Fruit fly (Drosophila melanogaster): ENCODE data around the gene sun.

sun gene

DNA sequence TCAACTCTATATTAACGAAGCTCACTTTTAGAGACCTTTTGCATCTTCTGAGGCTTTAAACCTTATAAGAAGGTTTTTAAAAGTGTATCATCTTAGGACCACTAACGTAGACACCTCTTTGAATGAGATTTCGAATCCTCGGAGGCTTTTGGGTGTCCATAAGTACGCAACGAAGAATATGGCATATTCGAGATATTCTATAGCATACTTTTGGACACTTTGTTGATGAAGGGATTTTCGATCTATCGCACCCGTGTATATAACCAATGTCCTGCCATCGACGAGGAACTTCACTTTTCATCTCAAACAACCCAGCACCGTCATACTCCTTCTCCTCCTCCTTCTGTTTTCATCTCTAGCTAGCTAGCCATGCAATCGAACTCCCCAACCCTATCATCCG lies 26.7 kb downstream of the sun start:
- TF ChIP-seq tj (GFP tag; optimal IDR thresholded peaks at IDR 0.05): no peak
- TF ChIP-seq bab1 (GFP tag; optimal IDR thresholded peaks at IDR 0.05): no peak
- no peak for TF ChIP-seq CG5204 (GFP tag; optimal IDR thresholded peaks at IDR 0.05)
- no peak for TF ChIP-seq CG1620 (GFP tag; optimal IDR thresholded peaks at IDR 0.05)
- TF ChIP-seq CG12768 (GFP tag; optimal IDR thresholded peaks at IDR 0.05): no peak
- no peak for TF ChIP-seq Hr96 (GFP tag; optimal IDR thresholded peaks at IDR 0.05)
- TF ChIP-seq toe (GFP tag; optimal IDR thresholded peaks at IDR 0.05): no peak
- no peak for TF ChIP-seq ovo (GFP tag; optimal IDR thresholded peaks at IDR 0.05)
- TF ChIP-seq CG7101 (tag; optimal IDR thresholded peaks at IDR 0.05): no peak
- no peak for TF ChIP-seq kay (GFP tag; ENCODE audit: borderline replicate concordance)
- no peak for TF ChIP-seq Crg-1 (GFP tag; optimal IDR thresholded peaks at IDR 0.05)
- TF ChIP-seq CG14711 (tag; optimal IDR thresholded peaks at IDR 0.05): no peak
- TF ChIP-seq CG11617 (GFP tag; optimal IDR thresholded peaks at IDR 0.05): no peak

DNA sequence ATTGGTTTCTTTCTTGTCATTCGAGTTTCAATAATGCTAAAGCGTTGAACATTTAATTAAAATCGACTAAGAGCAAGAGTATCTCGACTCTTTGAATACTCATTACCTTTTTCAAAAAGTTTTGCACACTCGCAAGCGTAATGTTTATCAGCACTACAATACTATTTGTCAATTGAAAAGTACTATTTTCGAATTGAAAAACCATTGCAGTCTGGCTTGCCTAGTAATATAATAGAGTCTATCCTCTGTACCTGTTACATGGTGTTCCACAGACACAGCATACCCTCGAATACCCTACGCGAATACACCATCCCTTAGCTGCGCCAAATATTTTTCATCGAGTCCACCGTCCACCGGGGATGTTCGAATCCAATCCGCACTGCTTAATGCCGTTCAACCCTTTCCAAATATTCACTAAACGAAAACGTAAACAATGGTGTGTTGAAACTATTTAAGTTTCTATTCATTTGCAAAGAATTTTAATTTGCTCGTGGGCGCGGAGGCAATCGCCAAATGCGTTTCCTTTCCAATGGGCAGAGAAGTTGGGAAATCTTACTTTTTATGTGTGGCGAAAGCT lies 30.4 kb downstream of the sun start:
- TF ChIP-seq Clk (GFP tag; optimal IDR thresholded peaks at IDR 0.05) (no peak), cnc (optimal IDR thresholded peaks at IDR 0.05) (no peak), pad (GFP tag; optimal IDR thresholded peaks at IDR 0.05) (no peak), CG7045 (GFP tag; optimal IDR thresholded peaks at IDR 0.05) (no peak), CG14711 (tag; optimal IDR thresholded peaks at IDR 0.05) (no peak), CG5204 (GFP tag; optimal IDR thresholded peaks at IDR 0.05) (no peak), CG7101 (tag; optimal IDR thresholded peaks at IDR 0.05) (no peak), ovo (GFP tag; optimal IDR thresholded peaks at IDR 0.05) (no peak), CG12768 (GFP tag; optimal IDR thresholded peaks at IDR 0.05) (no peak), bab1 (GFP tag; optimal IDR thresholded peaks at IDR 0.05) (no peak), Crg-1 (GFP tag; optimal IDR thresholded peaks at IDR 0.05) (no peak), cic (GFP tag; optimal IDR thresholded peaks at IDR 0.05) (no peak), Mnt (GFP tag; optimal IDR thresholded peaks at IDR 0.05) (no peak), CG1620 (GFP tag; optimal IDR thresholded peaks at IDR 0.05) (no peak), CG11617 (GFP tag; optimal IDR thresholded peaks at IDR 0.05) (no peak), tj (GFP tag; optimal IDR thresholded peaks at IDR 0.05) (no peak), kay (GFP tag; ENCODE audit: borderline replicate concordance) (no peak), CG33017 (tag; optimal IDR thresholded peaks at IDR 0.05) (no peak), Hr96 (GFP tag; optimal IDR thresholded peaks at IDR 0.05) (no peak), toe (GFP tag; optimal IDR thresholded peaks at IDR 0.05) (no peak)

DNA sequence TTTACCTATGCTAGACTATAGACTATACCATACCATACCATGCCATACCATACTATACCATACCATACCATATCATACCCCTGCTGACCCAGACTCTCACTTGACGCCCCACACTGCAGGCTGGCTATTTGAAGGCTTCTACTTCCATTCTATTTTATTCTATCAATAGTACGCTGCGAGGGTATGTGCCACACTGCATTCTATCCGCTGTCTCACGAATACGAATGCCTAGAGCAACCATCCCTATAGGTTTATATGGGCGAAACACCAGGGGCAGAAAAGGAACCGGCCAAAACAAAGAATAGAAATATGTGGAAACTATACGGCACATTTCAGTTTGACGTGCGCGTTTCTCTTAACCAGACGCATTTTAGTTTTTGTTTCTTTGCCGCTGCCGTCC lies 31.2 kb downstream of the sun start:
- TF ChIP-seq tj (GFP tag; optimal IDR thresholded peaks at IDR 0.05): no peak
- TF ChIP-seq bab1 (GFP tag; optimal IDR thresholded peaks at IDR 0.05): no peak
- TF ChIP-seq Mnt (GFP tag; optimal IDR thresholded peaks at IDR 0.05): no peak
- TF ChIP-seq CG12768 (GFP tag; optimal IDR thresholded peaks at IDR 0.05): no peak
- TF ChIP-seq CG33017 (tag; optimal IDR thresholded peaks at IDR 0.05): no peak
- no peak for TF ChIP-seq pad (GFP tag; optimal IDR thresholded peaks at IDR 0.05)
- TF ChIP-seq Clk (GFP tag; optimal IDR thresholded peaks at IDR 0.05): no peak

dm6 chrX:15816905-15817304 lies 32.2 kb downstream of the sun start:
- TF ChIP-seq kay (GFP tag; ENCODE audit: borderline replicate concordance) (no peak), bab1 (GFP tag; optimal IDR thresholded peaks at IDR 0.05) (no peak), CG14711 (tag; optimal IDR thresholded peaks at IDR 0.05) (no peak), Mnt (GFP tag; optimal IDR thresholded peaks at IDR 0.05) (no peak), Crg-1 (GFP tag; optimal IDR thresholded peaks at IDR 0.05) (no peak), toe (GFP tag; optimal IDR thresholded peaks at IDR 0.05) (no peak)

dm6 chrX:15816127-15816526 lies 32.9 kb downstream of the sun start:
- TF ChIP-seq CG12768 (GFP tag; optimal IDR thresholded peaks at IDR 0.05) (no peak), Clk (GFP tag; optimal IDR thresholded peaks at IDR 0.05) (no peak), Mnt (GFP tag; optimal IDR thresholded peaks at IDR 0.05) (no peak), CG5204 (GFP tag; optimal IDR thresholded peaks at IDR 0.05) (no peak), CG7101 (tag; optimal IDR thresholded peaks at IDR 0.05) (no peak), Crg-1 (GFP tag; optimal IDR thresholded peaks at IDR 0.05) (no peak), cic (GFP tag; optimal IDR thresholded peaks at IDR 0.05) (no peak), CG7045 (GFP tag; optimal IDR thresholded peaks at IDR 0.05) (no peak), cnc (optimal IDR thresholded peaks at IDR 0.05) (no peak), CG14711 (tag; optimal IDR thresholded peaks at IDR 0.05) (no peak), pad (GFP tag; optimal IDR thresholded peaks at IDR 0.05) (no peak), CG11617 (GFP tag; optimal IDR thresholded peaks at IDR 0.05) (no peak), toe (GFP tag; optimal IDR thresholded peaks at IDR 0.05) (no peak)

DNA sequence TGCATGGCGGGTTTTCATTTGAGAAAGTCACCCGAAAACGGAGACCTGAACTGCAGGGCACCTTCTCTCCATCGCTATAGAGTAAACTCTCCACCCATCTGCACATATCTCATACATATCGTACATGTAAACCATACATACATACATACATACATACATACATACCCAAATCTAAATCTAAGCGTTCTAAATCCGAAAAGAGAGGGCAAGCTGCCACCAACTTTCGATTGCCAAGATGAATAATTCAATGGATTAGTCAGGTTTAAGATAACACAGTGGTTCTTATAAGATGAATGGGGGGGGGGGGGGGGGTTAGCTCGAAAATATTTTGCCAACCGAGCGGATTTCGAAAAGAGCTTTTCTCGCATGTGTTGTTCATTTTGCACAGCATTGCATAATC lies 34.6 kb downstream of the sun start:
- TF ChIP-seq tj (GFP tag; optimal IDR thresholded peaks at IDR 0.05): peak; percentile 86
- TF ChIP-seq Mnt (GFP tag; optimal IDR thresholded peaks at IDR 0.05): no peak

- no peak for TF ChIP-seq Clk (GFP tag; optimal IDR thresholded peaks at IDR 0.05)
- TF ChIP-seq tj (GFP tag; optimal IDR thresholded peaks at IDR 0.05): peak; percentile 22
- no peak for TF ChIP-seq Mnt (GFP tag; optimal IDR thresholded peaks at IDR 0.05)
- no peak for TF ChIP-seq Hr96 (GFP tag; optimal IDR thresholded peaks at IDR 0.05)
- TF ChIP-seq CG14711 (tag; optimal IDR thresholded peaks at IDR 0.05): no peak
- no peak for TF ChIP-seq CG11617 (GFP tag; optimal IDR thresholded peaks at IDR 0.05)
- TF ChIP-seq pad (GFP tag; optimal IDR thresholded peaks at IDR 0.05): no peak
- no peak for TF ChIP-seq toe (GFP tag; optimal IDR thresholded peaks at IDR 0.05)
- no peak for TF ChIP-seq bab1 (GFP tag; optimal IDR thresholded peaks at IDR 0.05)
- no peak for TF ChIP-seq CG5204 (GFP tag; optimal IDR thresholded peaks at IDR 0.05)
- no peak for TF ChIP-seq CG33017 (tag; optimal IDR thresholded peaks at IDR 0.05)
- no peak for TF ChIP-seq cic (GFP tag; optimal IDR thresholded peaks at IDR 0.05)
- no peak for TF ChIP-seq CG7045 (GFP tag; optimal IDR thresholded peaks at IDR 0.05)
- TF ChIP-seq kay (GFP tag; ENCODE audit: borderline replicate concordance): peak; percentile 93
- no peak for TF ChIP-seq cnc (optimal IDR thresholded peaks at IDR 0.05)
- no peak for TF ChIP-seq CG7101 (tag; optimal IDR thresholded peaks at IDR 0.05)
- TF ChIP-seq ovo (GFP tag; optimal IDR thresholded peaks at IDR 0.05): peak; percentile 18
- no peak for TF ChIP-seq Crg-1 (GFP tag; optimal IDR thresholded peaks at IDR 0.05)
- TF ChIP-seq CG12768 (GFP tag; optimal IDR thresholded peaks at IDR 0.05): no peak
- no peak for TF ChIP-seq CG1620 (GFP tag; optimal IDR thresholded peaks at IDR 0.05)
Measured at dm6 chrX:15813224-15813623, 35.8 kb downstream of the sun start.

All from whole organism, adult.